Fruit fly (Drosophila melanogaster) whole organism, embryonic: ENCODE measurements around the gene Dad1.
A peak's percentile ranks its signal among the peaks of the same experiment; 100 is the strongest.

ENCODE experiments used
- Awh ChIP-seq: fragments of 200-800 bp; sonication (Bioruptor generic); IDR thresholded peaks from 2 replicates; pipeline ENCODE4, ENCODE4 v1.3.6; 2022; ENCODE audit warnings: missing biosample characterization, missing genetic modification characterization
- BEAF-32 ChIP-seq: fragments of 200-800 bp; sonication (Bioruptor generic); optimal IDR thresholded peaks from 3 replicates; lab custom pipeline; 2017; ENCODE audit warnings: missing biosample characterization, missing genetic modification characterization, mild to moderate bottlenecking, moderate library complexity, missing genetic modification reagents
- CG10543 ChIP-seq: fragments of 200-800 bp; sonication (Bioruptor generic); optimal IDR thresholded peaks from 3 replicates; lab custom pipeline; 2017; ENCODE audit warnings: missing biosample characterization, mild to moderate bottlenecking, missing genetic modification characterization, moderate library complexity
- CG11560 ChIP-seq: fragments of 200-800 bp; sonication (Bioruptor generic); IDR thresholded peaks from 3 replicates; pipeline ENCODE4 v1.3.6; 2022; ENCODE audit warnings: missing biosample characterization, missing genetic modification characterization
- CG12391 ChIP-seq: fragments of 200-800 bp; sonication (Bioruptor generic); optimal IDR thresholded peaks from 3 replicates; lab custom pipeline; 2018; ENCODE audit warnings: missing biosample characterization, mild to moderate bottlenecking, missing genetic modification characterization, moderate library complexity
- CG12744 ChIP-seq: fragments of 200-800 bp; sonication (Bioruptor generic); optimal IDR thresholded peaks from 2 replicates; lab custom pipeline; 2016; ENCODE audit warnings: missing biosample characterization, missing genetic modification characterization
- CG14667 ChIP-seq: fragments of 200-800 bp; sonication (Bioruptor generic); IDR thresholded peaks from 2 replicates; pipeline ENCODE4 v1.3.6; 2022; ENCODE audit warnings: missing biosample characterization, missing genetic modification characterization
- CG17829 ChIP-seq: fragments of 200-800 bp; optimal IDR thresholded peaks from 2 replicates; lab custom pipeline; 2019; ENCODE audit warnings: missing biosample characterization, mild to moderate bottlenecking, missing genetic modification characterization, moderate library complexity
- CG18619 ChIP-seq: fragments of 200-800 bp; sonication (Bioruptor generic); optimal IDR thresholded peaks from 3 replicates; lab custom pipeline; 2017; ENCODE audit warnings: missing biosample characterization, mild to moderate bottlenecking, missing genetic modification characterization
- CG9932 ChIP-seq: fragments of 200-800 bp; sonication (Bioruptor generic); IDR thresholded peaks from 2 replicates; pipeline ENCODE4 v1.3.6; 2022; ENCODE audit warnings: missing biosample characterization, missing genetic modification characterization
- CkIIα-i1 ChIP-seq: fragments of 200-800 bp; sonication (Bioruptor generic); IDR thresholded peaks from 2 replicates; pipeline ENCODE4 v1.3.6; 2022; ENCODE audit warnings: missing biosample characterization, missing genetic modification characterization
- E2f1 ChIP-seq: fragments of 200-800 bp; sonication (Bioruptor generic); IDR thresholded peaks from 2 replicates; pipeline ENCODE4 v1.3.6; 2022; ENCODE audit warnings: missing biosample characterization, missing genetic modification characterization
- Ets65A ChIP-seq: fragments of 200-800 bp; sonication (Bioruptor generic); peaks from one replicate; lab custom pipeline; 2016; ENCODE audit warnings: missing biosample characterization, missing genetic modification characterization
- H15 ChIP-seq: fragments of 200-800 bp; sonication (Bioruptor generic); IDR thresholded peaks from 3 replicates; pipeline ENCODE4 v1.3.6; 2022; ENCODE audit warnings: missing biosample characterization, missing genetic modification characterization
- H2.0 ChIP-seq: fragments of 200-800 bp; sonication (Bioruptor generic); IDR thresholded peaks from 2 replicates; pipeline ENCODE4 v1.3.6; 2022; ENCODE audit warnings: missing biosample characterization, missing genetic modification characterization
- HHEX ChIP-seq: fragments of 200-800 bp; sonication (Bioruptor generic); optimal IDR thresholded peaks from 3 replicates; lab custom pipeline; 2017; ENCODE audit warnings: missing biosample characterization, mild to moderate bottlenecking, missing genetic modification characterization, missing genetic modification reagents
- Hey ChIP-seq: fragments of 200-800 bp; sonication (Bioruptor generic); optimal IDR thresholded peaks from 3 replicates; lab custom pipeline; 2018; ENCODE audit warnings: missing biosample characterization, mild to moderate bottlenecking, missing genetic modification characterization
- Hr51 ChIP-seq, 2 experiments: fragments of 200-800 bp; sonication (Bioruptor generic); optimal IDR thresholded peaks; 2 replicates in 1 of 2; 3 replicates in 1 of 2; lab custom pipeline; 2016 to 2018; ENCODE audit warnings: missing biosample characterization in 2 of 2, missing genetic modification characterization in 2 of 2, mild to moderate bottlenecking in 1 of 2, moderate library complexity in 1 of 2
- Hr78 ChIP-seq, 2 experiments: fragments of 200-800 bp in 1 of 2; fragments of >200 bp in 1 of 2; sonication (Bioruptor generic) in 1 of 2; optimal IDR thresholded peaks; 2 replicates each; lab custom pipeline; 2017 to 2019; ENCODE audit warnings: missing biosample characterization in 2 of 2, missing genetic modification characterization in 2 of 2, mild to moderate bottlenecking in 1 of 2, moderate library complexity in 1 of 2
- Meics ChIP-seq: fragments of 200-800 bp; sonication (Bioruptor generic); optimal IDR thresholded peaks from 2 replicates; lab custom pipeline; 2017; ENCODE audit warnings: missing biosample characterization, mild to moderate bottlenecking, missing genetic modification characterization
- NFAT ChIP-seq: fragments of 200-800 bp; sonication (Bioruptor generic); IDR thresholded peaks from 2 replicates; pipeline ENCODE4 v1.3.6; 2022; ENCODE audit warnings: missing biosample characterization, missing genetic modification characterization
- Nf-YC ChIP-seq: fragments of 200-800 bp; optimal IDR thresholded peaks from 3 replicates; lab custom pipeline; 2019; ENCODE audit warnings: missing biosample characterization, mild to moderate bottlenecking, missing genetic modification characterization, moderate library complexity
- Optix ChIP-seq: fragments of 200-800 bp; sonication (Bioruptor generic); IDR thresholded peaks from 3 replicates; pipeline ENCODE4 v1.3.6; 2022; ENCODE audit warnings: missing biosample characterization, missing genetic modification characterization
- Ravus ChIP-seq: fragments of 200-800 bp; sonication (Bioruptor generic); IDR thresholded peaks from 2 replicates; pipeline ENCODE4 v1.3.6; 2022; ENCODE audit warnings: missing biosample characterization, missing genetic modification characterization
- Ssrp ChIP-seq: fragments of 200-800 bp; sonication (Bioruptor generic); optimal IDR thresholded peaks from 2 replicates; lab custom pipeline; 2018; ENCODE audit warnings: missing biosample characterization, mild to moderate bottlenecking, missing genetic modification characterization, moderate library complexity
- corto ChIP-seq: fragments of 200-800 bp; sonication (Bioruptor generic); optimal IDR thresholded peaks from 2 replicates; lab custom pipeline; 2016; ENCODE audit warnings: missing biosample characterization, mild to moderate bottlenecking, missing genetic modification characterization, moderate library complexity
- gsb ChIP-seq: fragments of 200-800 bp; sonication (Bioruptor generic); IDR thresholded peaks from 2 replicates; pipeline ENCODE4 v1.3.6; 2022; ENCODE audit warnings: missing biosample characterization, missing genetic modification characterization
- gt ChIP-seq: fragments of 200-800 bp; sonication (Bioruptor generic); IDR thresholded peaks from 2 replicates; pipeline ENCODE4 v1.3.6; 2022; ENCODE audit warnings: missing biosample characterization, missing genetic modification characterization
- otp ChIP-seq: fragments of 200-800 bp; sonication (Bioruptor generic); IDR thresholded peaks from 3 replicates; pipeline ENCODE4, ENCODE4 v1.3.6; 2022; ENCODE audit warnings: missing biosample characterization, missing genetic modification characterization
- prd ChIP-seq, 3 experiments: fragments of >200 bp in 2 of 3; fragments of 200-800 bp in 1 of 3; sonication (Bioruptor generic) in 1 of 3; optimal IDR thresholded peaks in 2 of 3; IDR thresholded peaks in 1 of 3; 2 replicates in 2 of 3; 3 replicates in 1 of 3; pipeline versions ENCODE4 v1.3.6 to Lab custom; 2017 to 2022; ENCODE audit warnings: missing biosample characterization in 1 of 3, missing genetic modification characterization in 1 of 3
- rib ChIP-seq: fragments of 200-800 bp; sonication (Bioruptor generic); IDR thresholded peaks from 2 replicates; pipeline ENCODE4 v1.3.6; 2022; ENCODE audit warnings: missing biosample characterization, missing genetic modification characterization
- sens-2 ChIP-seq: fragments of 200-800 bp; sonication (Bioruptor generic); IDR thresholded peaks from 2 replicates; pipeline ENCODE4 v1.3.6; 2022; ENCODE audit warnings: missing biosample characterization, missing genetic modification characterization
- slbo ChIP-seq: fragments of 200-800 bp; sonication (Bioruptor generic); IDR thresholded peaks from 2 replicates; pipeline ENCODE4 v1.3.6; 2022; ENCODE audit warnings: missing biosample characterization, missing genetic modification characterization
- sob ChIP-seq: fragments of 200-800 bp; sonication (Bioruptor generic); IDR thresholded peaks from 2 replicates; pipeline ENCODE4 v1.3.6; 2022; ENCODE audit warnings: missing biosample characterization, missing genetic modification characterization
- tup ChIP-seq: fragments of 200-800 bp; sonication (Bioruptor generic); optimal IDR thresholded peaks from 2 replicates; lab custom pipeline; 2016; ENCODE audit warnings: missing biosample characterization, mild to moderate bottlenecking, missing genetic modification characterization, moderate library complexity
- wdn ChIP-seq: fragments of 200-800 bp; sonication (Bioruptor generic); IDR thresholded peaks from 2 replicates; pipeline ENCODE4 v1.3.6; 2022; ENCODE audit warnings: missing biosample characterization, missing genetic modification characterization

The Dad1 gene

dm6 chr2L:8398721-8399120, 14.8 kb upstream of the Dad1 start, which contains the start of gene CG13386:
TSS of gene CG13386 (plus strand) at chr2L:8399021.
- TF ChIP-seq otp (GFP tag; lab: Robert Waterston, UW) (no peak), Awh (GFP tag; lab: Robert Waterston, UW) (no peak), prd (optimal IDR thresholded peaks at IDR 0.05; lab: Kevin White, UChicago) (no peak), prd (GFP tag; IDR thresholded peaks at IDR 0.05; lab: Robert Waterston, UW) (peak; percentile 7; the same call in 1 of the 3 replicates), sens-2 (GFP tag; lab: Robert Waterston, UW) (no peak), rib (no peak), sob (GFP tag; lab: Robert Waterston, UW) (no peak), CG17829 (no peak), gsb (GFP tag; lab: Robert Waterston, UW) (no peak), Ets65A (GFP tag; lab: Kevin White, UChicago) (peak; percentile 22)
- TF ChIP-seq, all 482 proteins: peak for 2

- no peak for TF ChIP-seq Meics
- no peak for TF ChIP-seq gt
- TF ChIP-seq slbo (GFP tag; lab: Robert Waterston, UW) = no peak
- TF ChIP-seq, all 482 proteins: peak for 0
Measured at dm6 chr2L:8395996-8396699, 12.2 kb upstream of the Dad1 start, which contains the start of the genes Peritrophin-15a and CG13385. TSS of gene Peritrophin-15a (minus strand) at chr2L:8396096. TSS of gene CG13385 (plus strand) at chr2L:8396649.

dm6 chr2L:8394840-8395239, 10.9 kb upstream of the Dad1 start, which contains the start of gene Peritrophin-15b:
TSS of gene Peritrophin-15b (minus strand) at chr2L:8394940.
- TF ChIP-seq wdn = no peak
- TF ChIP-seq CG14667 (GFP tag; lab: Robert Waterston, UW) = no peak
- TF ChIP-seq CG10543 (GFP tag; lab: Kevin White, UChicago) = no peak
- TF ChIP-seq H2.0 (GFP tag; lab: Robert Waterston, UW) = no peak
- no peak for TF ChIP-seq Ravus (GFP tag; lab: Robert Waterston, UW)
- TF ChIP-seq Optix (GFP tag; lab: Robert Waterston, UW) = no peak
- no peak for TF ChIP-seq CG12744 (GFP tag; lab: Kevin White, UChicago)

dm6 chr2L:8394180-8394579, 10.2 kb upstream of the Dad1 start, which contains the start of gene lectin-29Ca:
TSS of gene lectin-29Ca (minus strand) at chr2L:8394280.
- TF ChIP-seq Hr78 (GFP tag; optimal IDR thresholded peaks at IDR 0.05; lab: Kevin White, UChicago) = no peak

- TF ChIP-seq BEAF-32 (GFP tag; lab: Kevin White, UChicago) (no peak), CG11560 (no peak), corto (no peak), NFAT (GFP tag; lab: Robert Waterston, UW) (no peak), CkIIα-i1 (GFP tag; lab: Robert Waterston, UW) (no peak), Hr51 (GFP tag; optimal IDR thresholded peaks at IDR 0.05; lab: Kevin White, UChicago) (no peak), tup (GFP tag; lab: Kevin White, UChicago) (no peak), CG18619 (GFP tag; lab: Kevin White, UChicago) (no peak), E2f1 (GFP tag; lab: Robert Waterston, UW) (no peak), Hey (tag; lab: Kevin White, UChicago) (no peak), CG12391 (tag; lab: Kevin White, UChicago) (no peak), CG9932 (GFP tag; lab: Robert Waterston, UW) (no peak), Ssrp (tag; lab: Kevin White, UChicago) (no peak), HHEX (GFP tag; lab: Kevin White, UChicago) (no peak), H15 (GFP tag; lab: Robert Waterston, UW) (no peak), Nf-YC (tag; lab: Kevin White, UChicago) (no peak)
Measured at dm6 chr2L:8393122-8393521, 9.2 kb upstream of the Dad1 start, which contains the start of gene Acp29AB. TSS of gene Acp29AB (minus strand) at chr2L:8393222.
